Worm (Caenorhabditis elegans) whole organism, midembryonic: ENCODE measurements around the gene acr-2.

Source experiments
- cog-1 ChIP-seq: sonication (generic microtip); optimal IDR thresholded peaks from 2 replicates; lab custom pipeline; 2016; ENCODE audit warnings: missing genetic modification characterization, missing compliant biosample characterization
- flt-1 ChIP-seq: fragments of 200-800 bp; sonication (Bioruptor generic); IDR thresholded peaks from 2 replicates; pipeline ENCODE4 v1.3.6; 2022; ENCODE audit warnings: missing genetic modification characterization, missing compliant biosample characterization
- ztf-23 ChIP-seq: fragments of 200-800 bp; sonication (Bioruptor generic); IDR thresholded peaks from 2 replicates; pipeline ENCODE4 v1.3.6; 2022; ENCODE audit warnings: missing genetic modification reagents, missing genetic modification characterization, missing compliant biosample characterization

ce11 chrX:6654139-6654538 is 48.2 kb upstream of the acr-2 start:
- TF ChIP-seq ztf-23 (no peak), flt-1 (no peak), cog-1 (tag; lab: Kevin White, UChicago) (no peak)
